Fruit fly (Drosophila melanogaster) whole organism, embryonic: ENCODE data around the gene Ser.
A peak's percentile ranks its signal among the peaks of the same experiment; 100 is the strongest.

ENCODE experiments used
- ATbp ChIP-seq: fragments of 200-800 bp; sonication (Bioruptor generic); optimal IDR thresholded peaks from 2 replicates; lab custom pipeline; 2017; ENCODE audit warnings: missing biosample characterization, mild to moderate bottlenecking, missing genetic modification characterization, missing genetic modification reagents
- B-H2 ChIP-seq: fragments of 200-800 bp; sonication (Bioruptor generic); optimal IDR thresholded peaks from 2 replicates; lab custom pipeline; 2018; ENCODE audit warnings: missing biosample characterization, mild to moderate bottlenecking, missing genetic modification characterization
- Blimp-1 ChIP-seq: fragments of 200-800 bp; sonication (Bioruptor generic); optimal IDR thresholded peaks from 3 replicates; lab custom pipeline; 2018; ENCODE audit warnings: missing biosample characterization, missing genetic modification characterization, mild to moderate bottlenecking, moderate library complexity, missing genetic modification reagents
- BtbVII ChIP-seq: fragments of 200-800 bp; sonication (Bioruptor generic); optimal IDR thresholded peaks from 3 replicates; lab custom pipeline; 2017; ENCODE audit warnings: missing biosample characterization, mild to moderate bottlenecking, missing genetic modification characterization
- CG1024 ChIP-seq: fragments of 200-800 bp; sonication (Bioruptor generic); IDR thresholded peaks from 2 replicates; pipeline ENCODE4 v1.3.6; 2022; ENCODE audit warnings: missing biosample characterization, missing genetic modification characterization
- CG11723 ChIP-seq: fragments of 200-800 bp; sonication (Bioruptor generic); optimal IDR thresholded peaks from 2 replicates; lab custom pipeline; 2017; ENCODE audit warnings: missing biosample characterization, mild to moderate bottlenecking, missing genetic modification characterization
- CG12744 ChIP-seq: fragments of 200-800 bp; sonication (Bioruptor generic); optimal IDR thresholded peaks from 2 replicates; lab custom pipeline; 2016; ENCODE audit warnings: missing biosample characterization, missing genetic modification characterization
- CG13624 ChIP-seq: fragments of 200-800 bp; sonication (Bioruptor generic); optimal IDR thresholded peaks from 2 replicates; lab custom pipeline; 2016; ENCODE audit warnings: missing biosample characterization, missing genetic modification characterization
- CG14014 ChIP-seq: fragments of 200-800 bp; sonication (Bioruptor generic); IDR thresholded peaks from 2 replicates; pipeline ENCODE4 v1.3.6; 2022; ENCODE audit warnings: missing biosample characterization, missing genetic modification characterization
- CG14965 ChIP-seq: fragments of 200-800 bp; sonication (Bioruptor generic); optimal IDR thresholded peaks from 2 replicates; lab custom pipeline; 2016; ENCODE audit warnings: missing biosample characterization, missing genetic modification characterization, borderline replicate concordance
- CG15514 ChIP-seq: fragments of 200-800 bp; sonication (Bioruptor generic); optimal IDR thresholded peaks from 3 replicates; lab custom pipeline; 2017; ENCODE audit warnings: missing biosample characterization, missing genetic modification characterization, mild to moderate bottlenecking, moderate library complexity, missing genetic modification reagents
- CG1603 ChIP-seq: fragments of 200-800 bp; sonication (Bioruptor generic); optimal IDR thresholded peaks from 2 replicates; lab custom pipeline; 2019; ENCODE audit warnings: missing biosample characterization, mild to moderate bottlenecking, missing genetic modification characterization, moderate library complexity
- CG16863 ChIP-seq: fragments of 200-800 bp; sonication (Bioruptor generic); optimal IDR thresholded peaks from 3 replicates; lab custom pipeline; 2016; ENCODE audit warnings: missing biosample characterization, missing genetic modification characterization
- CG2120 ChIP-seq: fragments of 200-800 bp; sonication (Bioruptor generic); optimal IDR thresholded peaks from 3 replicates; lab custom pipeline; 2016; ENCODE audit warnings: missing biosample characterization, missing genetic modification characterization
- CG2875 ChIP-seq: fragments of 200-800 bp; sonication (Bioruptor generic); optimal IDR thresholded peaks from 2 replicates; lab custom pipeline; 2017; ENCODE audit warnings: missing biosample characterization, mild to moderate bottlenecking, missing genetic modification characterization, missing genetic modification reagents
- CG3995 ChIP-seq: fragments of 200-800 bp; sonication (Bioruptor generic); optimal IDR thresholded peaks from 3 replicates; lab custom pipeline; 2016; ENCODE audit warnings: missing biosample characterization, missing genetic modification characterization
- CG4328 ChIP-seq: fragments of 200-800 bp; sonication (Bioruptor generic); optimal IDR thresholded peaks from 3 replicates; lab custom pipeline; 2017; ENCODE audit warnings: missing biosample characterization, missing genetic modification reagents, missing genetic modification characterization
- CG7786 ChIP-seq: fragments of 200-800 bp; sonication (Bioruptor generic); optimal IDR thresholded peaks from 2 replicates; lab custom pipeline; 2016; ENCODE audit warnings: missing biosample characterization, missing genetic modification characterization
- CG8281 ChIP-seq: fragments of 200-800 bp; sonication (Bioruptor generic); optimal IDR thresholded peaks from 2 replicates; lab custom pipeline; 2018; ENCODE audit warnings: missing biosample characterization, mild to moderate bottlenecking, missing genetic modification characterization, moderate library complexity
- CG8359 ChIP-seq: fragments of 200-800 bp; sonication (Bioruptor generic); optimal IDR thresholded peaks from 2 replicates; lab custom pipeline; 2017; ENCODE audit warnings: missing biosample characterization, mild to moderate bottlenecking, missing genetic modification characterization, borderline replicate concordance
- CG8478 ChIP-seq: fragments of >200 bp; optimal IDR thresholded peaks from 2 replicates; lab custom pipeline; 2018
- CG8944 ChIP-seq: fragments of 200-800 bp; sonication (Bioruptor generic); optimal IDR thresholded peaks from 3 replicates; lab custom pipeline; 2016; ENCODE audit warnings: missing biosample characterization, missing genetic modification characterization
- D19A ChIP-seq: fragments of 200-800 bp; optimal IDR thresholded peaks from 3 replicates; lab custom pipeline; 2019; ENCODE audit warnings: missing biosample characterization, mild to moderate bottlenecking, missing genetic modification characterization, moderate library complexity
- Dfd ChIP-seq, 2 experiments: fragments of >200 bp; optimal IDR thresholded peaks; 2 replicates each; lab custom pipeline; 2017; ENCODE audit warnings: missing biosample characterization in 2 of 2, missing genetic modification characterization in 2 of 2
- Ets97D ChIP-seq: fragments of 200-800 bp; sonication (Bioruptor generic); optimal IDR thresholded peaks from 3 replicates; lab custom pipeline; 2016; ENCODE audit warnings: missing biosample characterization, missing genetic modification characterization
- Hmr ChIP-seq: fragments of 200-800 bp; sonication (Bioruptor generic); optimal IDR thresholded peaks from 3 replicates; lab custom pipeline; 2017; ENCODE audit warnings: mild to moderate bottlenecking, missing biosample characterization, missing genetic modification reagents, missing genetic modification characterization
- Hr51 ChIP-seq, 2 experiments: fragments of 200-800 bp; sonication (Bioruptor generic); optimal IDR thresholded peaks; 2 replicates in 1 of 2; 3 replicates in 1 of 2; lab custom pipeline; 2016 to 2018; ENCODE audit warnings: missing biosample characterization in 2 of 2, missing genetic modification characterization in 2 of 2, mild to moderate bottlenecking in 1 of 2, moderate library complexity in 1 of 2
- Hsf ChIP-seq: fragments of 200-800 bp; sonication (Bioruptor generic); optimal IDR thresholded peaks from 3 replicates; lab custom pipeline; 2016; ENCODE audit warnings: missing biosample characterization, missing genetic modification characterization
- Oli ChIP-seq: fragments of 200-800 bp; sonication (Bioruptor generic); optimal IDR thresholded peaks from 2 replicates; lab custom pipeline; 2018; ENCODE audit warnings: missing biosample characterization, mild to moderate bottlenecking, missing genetic modification characterization, moderate library complexity
- Ravus ChIP-seq: fragments of 200-800 bp; sonication (Bioruptor generic); IDR thresholded peaks from 2 replicates; pipeline ENCODE4 v1.3.6; 2022; ENCODE audit warnings: missing biosample characterization, missing genetic modification characterization
- Vsx1 ChIP-seq: fragments of 200-800 bp; sonication (Bioruptor generic); optimal IDR thresholded peaks from 2 replicates; lab custom pipeline; 2017; ENCODE audit warnings: missing biosample characterization, mild to moderate bottlenecking, missing genetic modification characterization, missing genetic modification reagents
- az2 ChIP-seq: fragments of 200-800 bp; sonication (Bioruptor generic); optimal IDR thresholded peaks from 3 replicates; lab custom pipeline; 2016; ENCODE audit warnings: missing biosample characterization, missing genetic modification characterization
- corto ChIP-seq: fragments of 200-800 bp; sonication (Bioruptor generic); optimal IDR thresholded peaks from 2 replicates; lab custom pipeline; 2016; ENCODE audit warnings: missing biosample characterization, mild to moderate bottlenecking, missing genetic modification characterization, moderate library complexity
- dan ChIP-seq: fragments of 200-800 bp; sonication (Bioruptor generic); IDR thresholded peaks from 2 replicates; pipeline ENCODE4 v1.3.6; 2022; ENCODE audit warnings: missing biosample characterization, missing genetic modification characterization
- dati ChIP-seq: fragments of 200-800 bp; sonication (Bioruptor generic); IDR thresholded peaks from 2 replicates; pipeline ENCODE4 v1.3.6; 2022; ENCODE audit warnings: missing biosample characterization, missing genetic modification characterization
- dmrt11E ChIP-seq: fragments of 200-800 bp; sonication (Bioruptor generic); optimal IDR thresholded peaks from 3 replicates; lab custom pipeline; 2018; ENCODE audit warnings: missing biosample characterization, mild to moderate bottlenecking, missing genetic modification characterization, moderate library complexity
- ems ChIP-seq: fragments of 200-800 bp; sonication (Bioruptor generic); optimal IDR thresholded peaks from 3 replicates; lab custom pipeline; 2016; ENCODE audit warnings: missing biosample characterization, missing genetic modification characterization
- fd3F ChIP-seq: fragments of 200-800 bp; sonication (Bioruptor generic); optimal IDR thresholded peaks from 2 replicates; lab custom pipeline; 2018; ENCODE audit warnings: missing biosample characterization, mild to moderate bottlenecking, missing genetic modification characterization, moderate library complexity
- gem ChIP-seq: fragments of 200-800 bp; sonication (Bioruptor generic); optimal IDR thresholded peaks from 2 replicates; lab custom pipeline; 2019; ENCODE audit warnings: missing biosample characterization, mild to moderate bottlenecking, missing genetic modification characterization, moderate library complexity
- gfzf ChIP-seq: fragments of 200-800 bp; sonication (Bioruptor generic); optimal IDR thresholded peaks from 2 replicates; lab custom pipeline; 2016; ENCODE audit warnings: missing biosample characterization, mild to moderate bottlenecking, missing genetic modification characterization, moderate library complexity
- ham ChIP-seq: fragments of 200-800 bp; sonication (Bioruptor generic); IDR thresholded peaks from 2 replicates; pipeline ENCODE4 v1.3.6; 2022; ENCODE audit warnings: missing biosample characterization, missing genetic modification characterization
- kay ChIP-seq: fragments of 200-800 bp; sonication (Bioruptor generic); optimal IDR thresholded peaks from 2 replicates; lab custom pipeline; 2016; ENCODE audit warnings: missing biosample characterization, missing genetic modification characterization
- p53 ChIP-seq: fragments of 200-800 bp; sonication (Bioruptor generic); optimal IDR thresholded peaks from 2 replicates; lab custom pipeline; 2016; ENCODE audit warnings: missing biosample characterization, missing genetic modification characterization
- phol ChIP-seq: fragments of 200-800 bp; sonication (Bioruptor generic); optimal IDR thresholded peaks from 3 replicates; lab custom pipeline; 2018; ENCODE audit warnings: missing biosample characterization, mild to moderate bottlenecking, missing genetic modification characterization, moderate library complexity
- pum ChIP-seq: fragments of 200-800 bp; sonication (Bioruptor generic); optimal IDR thresholded peaks from 2 replicates; lab custom pipeline; 2016; ENCODE audit warnings: missing biosample characterization, missing genetic modification characterization
- sens ChIP-seq: fragments of 200-800 bp; sonication (Bioruptor generic); peaks from one replicate; lab custom pipeline; 2016; ENCODE audit warnings: missing biosample characterization, missing genetic modification characterization
- sens-2 ChIP-seq: fragments of 200-800 bp; sonication (Bioruptor generic); IDR thresholded peaks from 2 replicates; pipeline ENCODE4 v1.3.6; 2022; ENCODE audit warnings: missing biosample characterization, missing genetic modification characterization
- tll ChIP-seq, 2 experiments: fragments of 200-800 bp in 1 of 2; fragments of >200 bp in 1 of 2; sonication (Bioruptor generic) in 1 of 2; optimal IDR thresholded peaks; 2 replicates each; lab custom pipeline; 2017 to 2019; ENCODE audit warnings: missing biosample characterization in 2 of 2, missing genetic modification characterization in 2 of 2, mild to moderate bottlenecking in 1 of 2, moderate library complexity in 1 of 2

The Ser gene

DNA sequence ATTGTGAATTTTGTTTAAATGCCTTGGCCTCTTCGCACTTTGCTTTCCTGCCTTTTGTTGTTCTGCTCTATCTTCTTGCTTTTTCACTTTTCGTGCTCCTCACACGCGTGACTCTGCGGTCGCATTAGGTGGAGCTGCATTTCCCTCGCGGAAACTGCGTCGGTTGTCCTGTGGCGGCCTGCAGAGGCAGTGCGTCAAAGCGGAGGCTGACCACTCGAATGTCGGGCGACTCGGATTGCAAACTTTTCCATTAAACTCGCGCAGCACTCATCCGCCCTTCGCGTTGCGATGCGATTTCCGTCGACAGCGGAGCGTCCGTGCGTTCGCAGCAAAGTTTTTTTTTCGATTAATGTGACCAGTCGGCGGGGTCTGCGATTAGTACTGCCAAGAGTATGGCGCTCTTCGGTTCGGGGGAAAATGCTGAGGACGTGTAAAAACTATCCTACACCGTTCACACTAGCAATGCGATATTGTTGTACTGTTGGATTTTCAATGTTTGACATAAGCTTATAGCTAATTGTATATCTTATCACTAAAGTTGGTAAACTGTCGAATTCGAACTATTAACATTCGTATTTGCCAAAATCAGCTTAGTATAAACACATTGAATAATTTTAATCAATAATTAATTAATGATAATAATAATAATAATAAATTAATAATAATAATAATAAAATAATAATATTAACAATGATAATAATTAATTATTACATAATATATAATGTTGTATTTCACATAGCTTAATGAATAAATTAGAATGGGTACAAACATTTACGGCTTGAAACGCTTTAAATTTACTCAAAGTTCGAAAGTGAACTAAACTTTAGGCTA is 43.2 kb downstream of the Ser start, which contains the start of gene CG6051 (continued):
- TF ChIP-seq sens-2 (GFP tag; lab: Robert Waterston, UW) (no peak), phol (peak; percentile 72), sens (GFP tag; lab: Kevin White, UChicago) (peak; percentile 83), CG8359 (GFP tag; lab: Kevin White, UChicago) (peak; percentile 12), gfzf (GFP tag; lab: Kevin White, UChicago) (peak; percentile 79), ham (GFP tag; lab: Robert Waterston, UW) (no peak), ATbp (GFP tag; lab: Kevin White, UChicago) (peak; percentile 33), dmrt11E (tag; lab: Kevin White, UChicago) (peak; percentile 51), az2 (GFP tag; lab: Kevin White, UChicago) (peak; percentile 51), Hr51 (GFP tag; optimal IDR thresholded peaks at IDR 0.05; lab: Kevin White, UChicago) (peak in 1 of 2 experiments; percentile 61), CG14014 (GFP tag; lab: Robert Waterston, UW) (no peak), gem (tag; lab: Kevin White, UChicago) (peak; percentile 77), CG7786 (GFP tag; lab: Kevin White, UChicago) (peak; percentile 38), CG15514 (GFP tag; lab: Kevin White, UChicago) (peak; percentile 48), D19A (tag; lab: Kevin White, UChicago) (peak; percentile 33), CG2120 (GFP tag; lab: Kevin White, UChicago) (peak; percentile 69), Ravus (GFP tag; lab: Robert Waterston, UW) (no peak), Hsf (GFP tag; lab: Kevin White, UChicago) (peak; percentile 56), Blimp-1 (peak; percentile 37), BtbVII (GFP tag; lab: Kevin White, UChicago) (peak; percentile 54), dan (no peak), pum (peak; percentile 57), CG13624 (peak; percentile 51), CG2875 (GFP tag; lab: Kevin White, UChicago) (peak; percentile 9), kay (GFP tag; lab: Kevin White, UChicago) (peak; percentile 13), B-H2 (GFP tag; lab: Kevin White, UChicago) (peak; percentile 49), CG4328 (peak; percentile 40), fd3F (GFP tag; lab: Kevin White, UChicago) (peak; percentile 49), CG8281 (peak; percentile 55), tll (GFP tag; optimal IDR thresholded peaks at IDR 0.05; lab: Kevin White, UChicago) (peak in 1 of 2 experiments; percentile 70), Dfd (GFP tag; optimal IDR thresholded peaks at IDR 0.05; lab: Kevin White, UChicago) (peak in 1 of 2 experiments; percentile 3), CG16863 (GFP tag; lab: Kevin White, UChicago) (peak; percentile 55), Hmr (GFP tag; lab: Kevin White, UChicago) (peak; percentile 54), corto (no peak), Ets97D (peak; percentile 53), Vsx1 (peak; percentile 6), dati (GFP tag; lab: Robert Waterston, UW) (no peak), Oli (tag; lab: Kevin White, UChicago) (peak; percentile 25), CG1024 (GFP tag; lab: Robert Waterston, UW) (no peak), CG12744 (GFP tag; lab: Kevin White, UChicago) (no peak), CG1603 (tag; lab: Kevin White, UChicago) (peak; percentile 80), CG8478 (lab: Kevin White, UChicago) (peak; percentile 3), p53 (no peak), CG11723 (GFP tag; lab: Kevin White, UChicago) (peak; percentile 4), CG3995 (GFP tag; lab: Kevin White, UChicago) (peak; percentile 2), CG14965 (GFP tag; lab: Kevin White, UChicago) (no peak), ems (peak; percentile 55), CG8944 (GFP tag; lab: Kevin White, UChicago) (peak; percentile 48)
